Worm (Caenorhabditis elegans) whole organism, L1 larva: ENCODE measurements around the gene str-150.

Experiments
- C04F5.9 ChIP-seq: sonication (generic microtip); optimal IDR thresholded peaks from 2 replicates; lab custom pipeline; 2016; ENCODE audit warnings: missing genetic modification characterization, missing compliant biosample characterization
- C34B4.2 ChIP-seq: sonication (generic microtip); optimal IDR thresholded peaks from 2 replicates; lab custom pipeline; 2017; ENCODE audit warnings: mild to moderate bottlenecking, missing genetic modification characterization, missing compliant biosample characterization
- Y116A8C.19 ChIP-seq: sonication (generic microtip); optimal IDR thresholded peaks from 2 replicates; lab custom pipeline; 2016; ENCODE audit warnings: missing compliant biosample characterization, missing genetic modification characterization, borderline replicate concordance
- ama-1 ChIP-seq: fragments of 150-350 bp; optimal IDR thresholded peaks from 2 replicates; lab custom pipeline; 2014
- ceh-8 ChIP-seq: fragments of 200-800 bp; sonication (Bioruptor generic); optimal IDR thresholded peaks from 2 replicates; lab custom pipeline; 2018; ENCODE audit warnings: mild to moderate bottlenecking, missing genetic modification characterization, moderate library complexity, missing compliant biosample characterization
- ceh-88 ChIP-seq: fragments of 200-800 bp; sonication (Bioruptor generic); IDR thresholded peaks from 2 replicates; pipeline ENCODE4 v1.3.6; 2022; ENCODE audit warnings: missing genetic modification characterization, missing compliant biosample characterization
- ces-1 ChIP-seq: fragments of 150-350 bp; optimal IDR thresholded peaks from 2 replicates; lab custom pipeline; 2014; ENCODE audit warnings: missing biosample characterization, missing genetic modification reagents, missing genetic modification characterization
- dsc-1 ChIP-seq: sonication (generic microtip); optimal IDR thresholded peaks from 2 replicates; lab custom pipeline; 2016; ENCODE audit warnings: mild to moderate bottlenecking, missing genetic modification characterization, missing compliant biosample characterization
- efl-1 ChIP-seq, 4 experiments: fragments of 150-350 bp; optimal IDR thresholded peaks in 3 of 4; peaks in 1 of 4; 1 replicate in 1 of 4; 2 replicates in 3 of 4; lab custom pipeline; 2014; ENCODE audit warnings: missing biosample characterization in 2 of 4, missing genetic modification characterization in 2 of 4, missing genetic modification reagents in 2 of 4
- egl-13 ChIP-seq: sonication (generic microtip); optimal IDR thresholded peaks from 2 replicates; lab custom pipeline; 2016; ENCODE audit warnings: missing genotype, missing genetic modification reagents, missing genetic modification characterization, missing compliant biosample characterization
- egl-27 ChIP-seq, 2 experiments: fragments of 150-350 bp in 1 of 2; sonication (generic microtip); optimal IDR thresholded peaks; 3 replicates each; lab custom pipeline; 2017 to 2018; ENCODE audit warnings: missing biosample characterization in 2 of 2, missing genetic modification characterization in 2 of 2, missing genetic modification reagents in 2 of 2
- elt-2 ChIP-seq: sonication (generic microtip); optimal IDR thresholded peaks from 2 replicates; lab custom pipeline; 2016; ENCODE audit warnings: missing genetic modification characterization, mild to moderate bottlenecking, inconsistent platforms, missing compliant biosample characterization, missing genetic modification reagents
- elt-3 ChIP-seq, 6 experiments: fragments of 150-350 bp in 1 of 6; sonication (generic microtip); optimal IDR thresholded peaks; 2 replicates each; lab custom pipeline; 2017 to 2018; ENCODE audit warnings: missing biosample characterization in 6 of 6, missing genetic modification characterization in 6 of 6, inconsistent platforms in 1 of 6
- ets-5 ChIP-seq: fragments of 200-800 bp; sonication (Bioruptor generic); IDR thresholded peaks from 2 replicates; pipeline ENCODE4 v1.3.6; 2022; ENCODE audit warnings: missing genetic modification characterization, missing compliant biosample characterization
- fkh-10 ChIP-seq: sonication (generic microtip); optimal IDR thresholded peaks from 2 replicates; lab custom pipeline; 2017; ENCODE audit warnings: missing biosample characterization, missing genetic modification reagents, missing genetic modification characterization
- grh-1 ChIP-seq: fragments of 200-800 bp; sonication (Bioruptor generic); IDR thresholded peaks from 2 replicates; pipeline ENCODE4 v1.3.6; 2022; ENCODE audit warnings: missing genetic modification reagents, missing genetic modification characterization, missing compliant biosample characterization
- hlh-17 ChIP-seq: fragments of 200-800 bp; sonication (Bioruptor generic); optimal IDR thresholded peaks from 2 replicates; lab custom pipeline; 2018; ENCODE audit warnings: missing genetic modification characterization, mild to moderate bottlenecking, missing compliant biosample characterization, moderate library complexity, borderline replicate concordance
- hpl-2 ChIP-seq: fragments of 150-350 bp; optimal IDR thresholded peaks from 2 replicates; lab custom pipeline; 2014; ENCODE audit warnings: missing biosample characterization, missing genetic modification reagents, missing genetic modification characterization
- isw-1 ChIP-seq: fragments of 200-800 bp; sonication (Bioruptor generic); IDR thresholded peaks from 2 replicates; pipeline ENCODE4 v1.3.6; 2022; ENCODE audit warnings: missing genetic modification characterization, missing compliant biosample characterization
- jun-1 ChIP-seq: fragments of 150-350 bp; optimal IDR thresholded peaks from 2 replicates; lab custom pipeline; 2014; ENCODE audit warnings: missing biosample characterization, missing genetic modification reagents, missing genetic modification characterization
- lin-14 ChIP-seq: fragments of 200-800 bp; sonication (Bioruptor generic); optimal IDR thresholded peaks from 2 replicates; lab custom pipeline; 2018; ENCODE audit warnings: mild to moderate bottlenecking, missing genetic modification characterization, moderate library complexity, missing compliant biosample characterization
- lin-15B ChIP-seq: fragments of 150-350 bp; sonication (generic microtip); optimal IDR thresholded peaks from 3 replicates; lab custom pipeline; 2014; ENCODE audit warnings: missing biosample characterization, missing genetic modification characterization
- lin-35 ChIP-seq, 2 experiments: fragments of 150-350 bp; optimal IDR thresholded peaks; 2 replicates each; lab custom pipeline; 2014; ENCODE audit warnings: missing biosample characterization in 2 of 2, missing genetic modification characterization in 2 of 2, missing genetic modification reagents in 2 of 2
- nhr-11 ChIP-seq: fragments of 150-350 bp; optimal IDR thresholded peaks from 2 replicates; lab custom pipeline; 2014; ENCODE audit warnings: missing biosample characterization, missing genetic modification characterization
- nhr-12 ChIP-seq: sonication (generic microtip); optimal IDR thresholded peaks from 2 replicates; lab custom pipeline; 2017; ENCODE audit warnings: missing biosample characterization, missing genetic modification characterization
- nhr-237 ChIP-seq: fragments of 150-350 bp; optimal IDR thresholded peaks from 2 replicates; lab custom pipeline; 2014; ENCODE audit warnings: missing biosample characterization, missing genetic modification characterization
- nhr-90 ChIP-seq: sonication (generic microtip); optimal IDR thresholded peaks from 2 replicates; lab custom pipeline; 2016; ENCODE audit warnings: mild to moderate bottlenecking, missing genetic modification characterization, missing compliant biosample characterization; ENCODE audit not compliant: poor library complexity
- snpc-4 ChIP-seq: fragments of 150-350 bp; optimal IDR thresholded peaks from 2 replicates; lab custom pipeline; 2014; ENCODE audit warnings: missing biosample characterization, missing genetic modification characterization
- sox-4 ChIP-seq: sonication (generic microtip); optimal IDR thresholded peaks from 2 replicates; lab custom pipeline; 2016; ENCODE audit warnings: missing genetic modification characterization, missing compliant biosample characterization
- unc-62 ChIP-seq: fragments of 150-350 bp; optimal IDR thresholded peaks from 2 replicates; lab custom pipeline; 2014; ENCODE audit warnings: missing biosample characterization, missing genetic modification reagents, missing genetic modification characterization
- unc-86 ChIP-seq: sonication (generic microtip); optimal IDR thresholded peaks from 2 replicates; lab custom pipeline; 2016; ENCODE audit warnings: missing genetic modification characterization, missing compliant biosample characterization
- vab-15 ChIP-seq: sonication (generic microtip); optimal IDR thresholded peaks from 2 replicates; lab custom pipeline; 2017; ENCODE audit warnings: missing genotype, mild to moderate bottlenecking, missing genetic modification characterization, missing compliant biosample characterization
- xbp-1 ChIP-seq: sonication (generic microtip); optimal IDR thresholded peaks from 2 replicates; lab custom pipeline; 2016; ENCODE audit warnings: missing genetic modification characterization, missing compliant biosample characterization
- ztf-11 ChIP-seq, 2 experiments: sonication (generic microtip); optimal IDR thresholded peaks; 2 replicates each; lab custom pipeline; 2016 to 2017; ENCODE audit warnings: missing genetic modification characterization in 2 of 2, missing biosample characterization in 1 of 2, missing compliant biosample characterization in 1 of 2

The str-150 gene

ce11 chrV:16605463-16605862 lies 22.4 kb downstream of the str-150 start:
- TF ChIP-seq elt-3 (tag; optimal IDR thresholded peaks at IDR 0.05; lab: Kevin White, UChicago) = no peak
- TF ChIP-seq efl-1 (optimal IDR thresholded peaks at IDR 0.05; lab: Kevin White, UChicago) = no peak
- TF ChIP-seq efl-1 (GFP tag; optimal IDR thresholded peaks at IDR 0.05 in 1 of 2; lab: Kevin White, UChicago) = peak in 1 of 2 experiments; percentile 42
- TF ChIP-seq elt-2 (tag; lab: Kevin White, UChicago) = peak; percentile 37
- TF ChIP-seq lin-14 (GFP tag; lab: Kevin White, UChicago) = peak; percentile 2

- TF ChIP-seq xbp-1 (tag; lab: Kevin White, UChicago) (no peak), egl-13 (tag; lab: Kevin White, UChicago) (no peak), nhr-12 (tag; lab: Kevin White, UChicago) (no peak), jun-1 (tag; lab: Kevin White, UChicago) (no peak), lin-15B (tag; lab: Kevin White, UChicago) (no peak), Y116A8C.19 (tag; lab: Kevin White, UChicago) (no peak), ceh-8 (GFP tag; lab: Kevin White, UChicago) (no peak), ets-5 (GFP tag; lab: Robert Waterston, UW) (no peak), ceh-88 (GFP tag; lab: Robert Waterston, UW) (no peak), nhr-11 (tag; lab: Kevin White, UChicago) (no peak), ama-1 (no peak), snpc-4 (no peak), ces-1 (GFP tag; lab: Kevin White, UChicago) (no peak), isw-1 (no peak), egl-27 (tag; optimal IDR thresholded peaks at IDR 0.05; lab: Kevin White, UChicago) (no peak), unc-62 (GFP tag; lab: Kevin White, UChicago) (no peak), hpl-2 (GFP tag; lab: Kevin White, UChicago) (no peak), dsc-1 (tag; lab: Kevin White, UChicago) (no peak), C34B4.2 (no peak), nhr-237 (tag; lab: Kevin White, UChicago) (no peak)
Observed at ce11 chrV:16606313-16606712, 23.2 kb downstream of the str-150 start, which contains the start of gene Y32B12C.1. Gene Y32B12C.1 (plus strand): TSS chrV:16606613.

ce11 chrV:16608478-16608877 lies 25.4 kb downstream of the str-150 start:
- no peak for TF ChIP-seq ztf-11 (tag; optimal IDR thresholded peaks at IDR 0.05; lab: Kevin White, UChicago)
- TF ChIP-seq elt-2 (tag; lab: Kevin White, UChicago) = peak; percentile 73
- no peak for TF ChIP-seq ceh-8 (GFP tag; lab: Kevin White, UChicago)
- no peak for TF ChIP-seq sox-4 (tag; lab: Kevin White, UChicago)
- no peak for TF ChIP-seq fkh-10
- TF ChIP-seq hlh-17 (GFP tag; lab: Kevin White, UChicago) = no peak
- TF ChIP-seq egl-27 (tag; optimal IDR thresholded peaks at IDR 0.05; lab: Kevin White, UChicago) = no peak
- peak; percentile 42 for TF ChIP-seq jun-1 (tag; lab: Kevin White, UChicago)
- TF ChIP-seq unc-86 = no peak
- no peak for TF ChIP-seq vab-15 (tag; lab: Kevin White, UChicago)
- TF ChIP-seq snpc-4 = no peak
- no peak for TF ChIP-seq nhr-11 (tag; lab: Kevin White, UChicago)
- TF ChIP-seq C04F5.9 (tag; lab: Kevin White, UChicago) = no peak
- no peak for TF ChIP-seq nhr-90 (tag; lab: Kevin White, UChicago)
- TF ChIP-seq grh-1 (GFP tag; lab: Robert Waterston, UW) = no peak

- TF ChIP-seq ama-1 (no peak), lin-35 (GFP tag; optimal IDR thresholded peaks at IDR 0.05; lab: Kevin White, UChicago) (peak in 1 of 2 experiments; percentile 4), jun-1 (tag; lab: Kevin White, UChicago) (peak; percentile 46), elt-2 (tag; lab: Kevin White, UChicago) (peak; percentile 81)
Observed at ce11 chrV:16610094-16610493, 27.0 kb downstream of the str-150 start.
